Worm (Caenorhabditis elegans) whole organism, early embryonic: ENCODE measurements around the gene srx-33.

Experiments used
- B0310.2 ChIP-seq: sonication (generic microtip); optimal IDR thresholded peaks from 2 replicates; lab custom pipeline; 2016; ENCODE audit warnings: mild to moderate bottlenecking, missing genetic modification characterization, missing compliant biosample characterization
- ama-1 ChIP-seq: fragments of 150-350 bp; optimal IDR thresholded peaks from 2 replicates; lab custom pipeline; 2014
- ceh-13 ChIP-seq: fragments of 200-800 bp; sonication (Bioruptor generic); optimal IDR thresholded peaks from 2 replicates; lab custom pipeline; 2018; ENCODE audit warnings: mild to moderate bottlenecking, missing genetic modification characterization, missing compliant biosample characterization
- ceh-36 ChIP-seq: sonication (generic microtip); optimal IDR thresholded peaks from 2 replicates; lab custom pipeline; 2016; ENCODE audit warnings: missing genetic modification characterization, inconsistent platforms, missing compliant biosample characterization
- ets-7 ChIP-seq: sonication (generic microtip); optimal IDR thresholded peaks from 2 replicates; lab custom pipeline; 2016; ENCODE audit warnings: missing genotype, missing genetic modification characterization, missing compliant biosample characterization
- hmbx-1 ChIP-seq: sonication (generic microtip); optimal IDR thresholded peaks from 2 replicates; lab custom pipeline; 2016; ENCODE audit warnings: mild to moderate bottlenecking, missing genetic modification characterization, missing compliant biosample characterization
- hnd-1 ChIP-seq: sonication (generic microtip); optimal IDR thresholded peaks from 2 replicates; lab custom pipeline; 2016; ENCODE audit warnings: missing genetic modification characterization, missing compliant biosample characterization
- pes-1 ChIP-seq: fragments of 200-800 bp; sonication (Bioruptor generic); IDR thresholded peaks from 2 replicates; pipeline ENCODE4 v1.3.6; 2022; ENCODE audit warnings: missing genetic modification reagents, missing genetic modification characterization, missing compliant biosample characterization
- scrt-1 ChIP-seq: fragments of 200-800 bp; sonication (Bioruptor generic); IDR thresholded peaks from 2 replicates; pipeline ENCODE4 v1.3.6; 2022; ENCODE audit warnings: missing genetic modification characterization, missing compliant biosample characterization
- tbx-11 ChIP-seq: fragments of 200-800 bp; sonication (Bioruptor generic); IDR thresholded peaks from 2 replicates; pipeline ENCODE4 v1.3.6; 2022; ENCODE audit warnings: missing genetic modification characterization, missing compliant biosample characterization

- TF ChIP-seq B0310.2 (tag; lab: Kevin White, UChicago) (no peak), ama-1 (lab: Kevin White, UChicago) (no peak), hmbx-1 (tag; lab: Kevin White, UChicago) (no peak), pes-1 (GFP tag; lab: Robert Waterston, UW) (no peak), ceh-13 (GFP tag; lab: Kevin White, UChicago) (no peak), ets-7 (tag; lab: Kevin White, UChicago) (no peak), hnd-1 (no peak), ceh-36 (tag; lab: Kevin White, UChicago) (no peak), scrt-1 (GFP tag; lab: Robert Waterston, UW) (no peak), tbx-11 (GFP tag; lab: Robert Waterston, UW) (no peak)
Measured at ce11 chrV:7159391-7159790, 40.7 kb upstream of the srx-33 start, which contains the start of gene str-204.
